Fruit fly (Drosophila melanogaster) whole organism, wandering third instar larva: ENCODE results near the gene Ptpmeg2.

ENCODE experiments used
- Abd-B ChIP-seq: fragments of >200 bp; optimal IDR thresholded peaks from 2 replicates; lab custom pipeline; 2017; ENCODE audit warnings: missing biosample characterization, missing genetic modification characterization
- CG32264 ChIP-seq: fragments of 200-800 bp; sonication (Bioruptor generic); optimal IDR thresholded peaks from 2 replicates; lab custom pipeline; 2016; ENCODE audit warnings: missing biosample characterization, missing genetic modification characterization
- CG9705 ChIP-seq: fragments of 200-800 bp; sonication (Bioruptor generic); optimal IDR thresholded peaks from 2 replicates; lab custom pipeline; 2018; ENCODE audit warnings: missing biosample characterization, mild to moderate bottlenecking, missing genetic modification characterization
- CrebA ChIP-seq: fragments of 200-800 bp; sonication (Bioruptor generic); optimal IDR thresholded peaks from 2 replicates; lab custom pipeline; 2016; ENCODE audit warnings: missing biosample characterization, mild to moderate bottlenecking, missing genetic modification characterization, borderline replicate concordance
- Dfd ChIP-seq: fragments of >200 bp; optimal IDR thresholded peaks from 2 replicates; lab custom pipeline; 2017; ENCODE audit warnings: missing biosample characterization, missing genetic modification characterization
- Dif ChIP-seq: fragments of 200-275, 200-300 bp; sonication (Bioruptor generic); optimal IDR thresholded peaks from 2 replicates; lab custom pipeline; 2018; ENCODE audit warnings: missing biosample characterization, missing genetic modification characterization; ENCODE audit not compliant: partially characterized antibody
- GATAd ChIP-seq: sonication (Bioruptor generic); optimal IDR thresholded peaks from 2 replicates; lab custom pipeline; 2016; ENCODE audit warnings: missing biosample characterization, missing genetic modification characterization
- HLH106 ChIP-seq: fragments of 200-800 bp; optimal IDR thresholded peaks from 3 replicates; lab custom pipeline; 2019; ENCODE audit warnings: missing biosample characterization, mild to moderate bottlenecking, missing genetic modification characterization, moderate library complexity
- Hnf4 ChIP-seq: fragments of 200-800 bp; sonication (Bioruptor generic); optimal IDR thresholded peaks from 2 replicates; lab custom pipeline; 2016; ENCODE audit warnings: missing biosample characterization, mild to moderate bottlenecking, missing genetic modification characterization
- Hr78 ChIP-seq: fragments of >200 bp; optimal IDR thresholded peaks from 2 replicates; lab custom pipeline; 2017; ENCODE audit warnings: missing biosample characterization, missing genetic modification characterization
- Hr83 ChIP-seq: fragments of 200-300 bp; sonication (Bioruptor generic); optimal IDR thresholded peaks from 2 replicates; lab custom pipeline; 2016; ENCODE audit warnings: missing biosample characterization, mild to moderate bottlenecking, missing genetic modification characterization, moderate library complexity; ENCODE audit not compliant: poor library complexity, severe bottlenecking
- Jra ChIP-seq: sonication (Bioruptor generic); optimal IDR thresholded peaks from 2 replicates; lab custom pipeline; 2016; ENCODE audit warnings: missing biosample characterization, missing genetic modification characterization
- Mio ChIP-seq: sonication (Bioruptor generic); optimal IDR thresholded peaks from 2 replicates; lab custom pipeline; 2016; ENCODE audit warnings: missing biosample characterization, missing genetic modification characterization
- Myc ChIP-seq: fragments of >200 bp; optimal IDR thresholded peaks from 2 replicates; lab custom pipeline; 2017
- N ChIP-seq: fragments of >200 bp; optimal IDR thresholded peaks from 2 replicates; lab custom pipeline; 2018; ENCODE audit warnings: missing biosample characterization, missing external identifiers, missing genetic modification characterization
- OdsH ChIP-seq: fragments of 200-800 bp; sonication (Bioruptor generic); optimal IDR thresholded peaks from 2 replicates; lab custom pipeline; 2016; ENCODE audit warnings: missing biosample characterization, mild to moderate bottlenecking, missing genetic modification characterization
- Rel ChIP-seq, 2 experiments: fragments of 200-800 bp; sonication (Bioruptor generic) in 1 of 2; optimal IDR thresholded peaks; 2 replicates in 1 of 2; 3 replicates in 1 of 2; lab custom pipeline; 2016 to 2019; ENCODE audit warnings: mild to moderate bottlenecking in 2 of 2, missing biosample characterization in 2 of 2, missing genetic modification characterization in 2 of 2, moderate library complexity in 1 of 2
- Sp1 ChIP-seq: fragments of 200-800 bp; sonication (Bioruptor generic); optimal IDR thresholded peaks from 3 replicates; lab custom pipeline; 2019; ENCODE audit warnings: missing biosample characterization, mild to moderate bottlenecking, missing genetic modification characterization, moderate library complexity
- Vsx2 ChIP-seq: fragments of 200-300, 225-300 bp; sonication (Bioruptor generic); optimal IDR thresholded peaks from 2 replicates; lab custom pipeline; 2018; ENCODE audit warnings: missing biosample characterization, missing genetic modification characterization; ENCODE audit not compliant: partially characterized antibody
- br ChIP-seq: fragments of 200-800 bp; sonication (Bioruptor generic); optimal IDR thresholded peaks from 2 replicates; lab custom pipeline; 2016; ENCODE audit warnings: missing biosample characterization, missing genetic modification characterization
- brk ChIP-seq: fragments of 200-800 bp; sonication (Bioruptor generic); optimal IDR thresholded peaks from 2 replicates; lab custom pipeline; 2016; ENCODE audit warnings: missing biosample characterization, mild to moderate bottlenecking, missing genetic modification characterization
- dl ChIP-seq, 2 experiments: fragments of 175-275, 200-275 bp in 1 of 2; fragments of 200-275 bp in 1 of 2; sonication (Bioruptor generic); optimal IDR thresholded peaks; lab custom pipeline; 2018; ENCODE audit warnings: mild to moderate bottlenecking in 2 of 2, missing biosample characterization in 2 of 2, missing genetic modification characterization in 2 of 2, moderate library complexity in 2 of 2; ENCODE audit not compliant: partially characterized antibody in 2 of 2, insufficient read depth in 1 of 2
- dmrt93B ChIP-seq: fragments of 200-800 bp; sonication (Bioruptor generic); optimal IDR thresholded peaks from 2 replicates; lab custom pipeline; 2018; ENCODE audit warnings: missing biosample characterization, mild to moderate bottlenecking, missing genetic modification characterization
- dsf ChIP-seq: sonication (Bioruptor generic); optimal IDR thresholded peaks from 2 replicates; lab custom pipeline; 2016; ENCODE audit warnings: missing biosample characterization, missing genetic modification characterization, borderline replicate concordance
- ey ChIP-seq: fragments of 200-800 bp; sonication (Bioruptor generic); optimal IDR thresholded peaks from 2 replicates; lab custom pipeline; 2016; ENCODE audit warnings: missing biosample characterization, missing genetic modification characterization
- foxo ChIP-seq, 2 experiments: fragments of 200-800 bp; sonication (Bioruptor generic); optimal IDR thresholded peaks; 2 replicates in 1 of 2; 3 replicates in 1 of 2; lab custom pipeline; 2016 to 2017; ENCODE audit warnings: missing biosample characterization in 2 of 2, missing genetic modification characterization in 2 of 2
- fru ChIP-seq: fragments of 200-800 bp; sonication (Bioruptor generic); optimal IDR thresholded peaks from 3 replicates; lab custom pipeline; 2016; ENCODE audit warnings: missing biosample characterization, mild to moderate bottlenecking, missing genetic modification characterization
- h ChIP-seq: fragments of 200-800 bp; sonication (Bioruptor generic); optimal IDR thresholded peaks from 3 replicates; lab custom pipeline; 2016; ENCODE audit warnings: missing biosample characterization, mild to moderate bottlenecking, missing genetic modification characterization
- jim ChIP-seq: fragments of 175-275, 200-325 bp; sonication (Bioruptor generic); optimal IDR thresholded peaks from 2 replicates; lab custom pipeline; 2016; ENCODE audit warnings: missing biosample characterization, mild to moderate bottlenecking, missing genetic modification characterization
- lola ChIP-seq: fragments of >200 bp; optimal IDR thresholded peaks from 2 replicates; lab custom pipeline; 2017; ENCODE audit warnings: missing biosample characterization, missing genetic modification characterization
- pan ChIP-seq: fragments of >200 bp; optimal IDR thresholded peaks from 2 replicates; lab custom pipeline; 2017
- psq ChIP-seq: fragments of 200-800 bp; sonication (Bioruptor generic); optimal IDR thresholded peaks from 3 replicates; lab custom pipeline; 2017; ENCODE audit warnings: missing biosample characterization, mild to moderate bottlenecking, missing genetic modification characterization, moderate library complexity
- rgr ChIP-seq: fragments of 200-800 bp; sonication (Bioruptor generic); optimal IDR thresholded peaks from 3 replicates; lab custom pipeline; 2016; ENCODE audit warnings: missing biosample characterization, mild to moderate bottlenecking, missing genetic modification characterization
- sage ChIP-seq: fragments of 200-800 bp; sonication (Bioruptor generic); optimal IDR thresholded peaks from 2 replicates; lab custom pipeline; 2016; ENCODE audit warnings: missing biosample characterization, mild to moderate bottlenecking, missing genetic modification characterization
- sv ChIP-seq: fragments of 200-800 bp; sonication (Bioruptor generic); optimal IDR thresholded peaks from 3 replicates; lab custom pipeline; 2016; ENCODE audit warnings: missing biosample characterization, missing genetic modification characterization
- tai ChIP-seq: sonication (Bioruptor generic); optimal IDR thresholded peaks from 2 replicates; lab custom pipeline; 2016; ENCODE audit warnings: missing biosample characterization, missing genetic modification characterization
- usp ChIP-seq: fragments of >200 bp; optimal IDR thresholded peaks from 2 replicates; lab custom pipeline; 2017; ENCODE audit warnings: missing biosample characterization, missing genetic modification characterization
- woc ChIP-seq: sonication (Bioruptor generic); optimal IDR thresholded peaks from 2 replicates; lab custom pipeline; 2016; ENCODE audit warnings: missing biosample characterization, mild to moderate bottlenecking, missing genetic modification characterization

Ptpmeg2 gene

dm6 chrX:9578696-9579509 lies 80.0 kb downstream of the Ptpmeg2 start:
- TF ChIP-seq psq (GFP tag; lab: Kevin White, UChicago) (peak; percentile 100), Rel (GFP tag; optimal IDR thresholded peaks at IDR 0.05; lab: Kevin White, UChicago) (peak; percentile 93), Rel (tag; optimal IDR thresholded peaks at IDR 0.05; lab: Kevin White, UChicago) (peak; percentile 94), Abd-B (GFP tag; lab: Kevin White, UChicago) (no peak), Vsx2 (GFP tag; lab: Kevin White, UChicago) (no peak), CG32264 (GFP tag; lab: Kevin White, UChicago) (peak; percentile 99), woc (peak; percentile 99), Mio (GFP tag; lab: Kevin White, UChicago) (peak; percentile 95), OdsH (GFP tag; lab: Kevin White, UChicago) (peak; percentile 100), br (GFP tag; lab: Kevin White, UChicago) (peak; percentile 100), usp (no peak), Hnf4 (GFP tag; lab: Kevin White, UChicago) (peak; percentile 99), fru (GFP tag; lab: Kevin White, UChicago) (peak; percentile 100), CG9705 (peak; percentile 97), CrebA (GFP tag; lab: Kevin White, UChicago) (peak; percentile 98), tai (GFP tag; lab: Kevin White, UChicago) (peak; percentile 99), Jra (GFP tag; lab: Kevin White, UChicago) (peak; percentile 99), lola (GFP tag; lab: Kevin White, UChicago) (no peak), ey (GFP tag; lab: Kevin White, UChicago) (peak; percentile 100), pan (lab: Kevin White, UChicago) (no peak), Myc (lab: Kevin White, UChicago) (no peak), rgr (GFP tag; lab: Kevin White, UChicago) (peak; percentile 100), foxo (GFP tag; optimal IDR thresholded peaks at IDR 0.05; lab: Kevin White, UChicago) (peak; percentile 98 to 100), N (GFP tag; lab: Kevin White, UChicago) (no peak), Sp1 (GFP tag; lab: Kevin White, UChicago) (peak; percentile 99), HLH106 (peak; percentile 100), dmrt93B (GFP tag; lab: Kevin White, UChicago) (peak; percentile 99), GATAd (GFP tag; lab: Kevin White, UChicago) (peak; percentile 99), jim (GFP tag; lab: Kevin White, UChicago) (peak; percentile 88), h (GFP tag; lab: Kevin White, UChicago) (peak; percentile 100), Dfd (GFP tag; lab: Kevin White, UChicago) (no peak), Dif (GFP tag; lab: Kevin White, UChicago) (no peak), Hr83 (GFP tag; lab: Kevin White, UChicago) (peak; percentile 99), sage (GFP tag; lab: Kevin White, UChicago) (peak; percentile 96), brk (peak; percentile 97), sv (GFP tag; lab: Kevin White, UChicago) (peak; percentile 97), dl (GFP tag; optimal IDR thresholded peaks at IDR 0.05; lab: Kevin White, UChicago; ENCODE audit: insufficient read depth in 1 of 2, partially characterized antibody in 2 of 2) (no peak), Hr78 (GFP tag; lab: Kevin White, UChicago) (no peak), dsf (GFP tag; lab: Kevin White, UChicago) (peak; percentile 96)

DNA sequence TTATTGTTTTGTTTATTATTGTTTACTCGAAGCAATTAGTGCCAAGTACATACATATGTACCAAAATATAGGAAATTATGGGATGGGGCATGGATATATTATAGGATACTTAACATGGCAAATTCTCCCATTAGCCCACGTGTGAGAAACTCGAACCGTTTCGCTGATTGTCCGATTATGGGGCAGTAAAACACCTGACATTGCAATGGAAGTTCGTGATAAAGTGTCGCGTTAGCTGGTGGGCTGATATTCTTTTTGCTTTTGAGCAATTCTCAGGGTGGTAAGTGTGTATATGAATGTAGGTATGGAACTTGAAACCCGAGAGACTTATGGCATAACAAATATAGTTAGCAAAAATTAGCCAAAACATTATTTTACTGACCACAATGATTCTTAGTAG lies 80.9 kb downstream of the Ptpmeg2 start:
- TF ChIP-seq Vsx2 (GFP tag; lab: Kevin White, UChicago) (no peak), Hr83 (GFP tag; lab: Kevin White, UChicago) (peak; percentile 10), CG9705 (no peak), Hr78 (GFP tag; lab: Kevin White, UChicago) (no peak)
